Worm (Caenorhabditis elegans) whole organism, L4 larva: ENCODE results near the gene fipr-14.

Experiments used
- D1046.2 ChIP-seq: fragments of 200-800 bp; sonication (Bioruptor generic); IDR thresholded peaks from 2 replicates; pipeline ENCODE4 v1.3.6; 2022; ENCODE audit warnings: missing genetic modification characterization, missing compliant biosample characterization
- F10B5.3 ChIP-seq: sonication (generic microtip); optimal IDR thresholded peaks from 2 replicates; lab custom pipeline; 2016; ENCODE audit warnings: mild to moderate bottlenecking, missing genetic modification characterization, missing compliant biosample characterization
- F26F4.8 ChIP-seq: fragments of 200-800 bp; sonication (Bioruptor generic); conservative IDR thresholded peaks from 2 replicates; pipeline ENCODE4 v1.3.6; 2022; ENCODE audit warnings: missing genetic modification characterization, missing compliant biosample characterization
- F44E2.7 ChIP-seq: fragments of 200-800 bp; sonication (Bioruptor generic); IDR thresholded peaks from 2 replicates; pipeline ENCODE4 v2.1.2; 2022; ENCODE audit warnings: missing genetic modification characterization, missing compliant biosample characterization
- T26A8.4 ChIP-seq: fragments of 200-800 bp; sonication (Bioruptor generic); IDR thresholded peaks from 2 replicates; pipeline ENCODE4 v1.3.6; 2022; ENCODE audit warnings: missing genetic modification characterization, missing compliant biosample characterization
- Y5F2A.4 ChIP-seq: fragments of 200-800 bp; sonication (Bioruptor generic); optimal IDR thresholded peaks from 2 replicates; lab custom pipeline; 2018; ENCODE audit warnings: mild to moderate bottlenecking, missing genetic modification characterization, missing compliant biosample characterization
- attf-4 ChIP-seq: sonication (generic microtip); optimal IDR thresholded peaks from 3 replicates; lab custom pipeline; 2017; ENCODE audit warnings: missing biosample characterization, missing genetic modification characterization
- ceh-28 ChIP-seq: fragments of 150-350 bp; optimal IDR thresholded peaks from 2 replicates; lab custom pipeline; 2014; ENCODE audit warnings: missing biosample characterization, missing genetic modification reagents, missing genetic modification characterization
- ceh-44 ChIP-seq: fragments of 200-800 bp; sonication (Bioruptor generic); IDR thresholded peaks from 2 replicates; pipeline ENCODE4 v1.3.6; 2022; ENCODE audit warnings: missing genetic modification reagents, missing genetic modification characterization, missing compliant biosample characterization
- ces-1 ChIP-seq: fragments of 150-350 bp; sonication (generic microtip); optimal IDR thresholded peaks from 4 replicates; lab custom pipeline; 2014; ENCODE audit warnings: missing biosample characterization, missing genetic modification reagents, missing genetic modification characterization
- daf-19 ChIP-seq: fragments of 200-800 bp; sonication (Bioruptor generic); conservative IDR thresholded peaks from 2 replicates; pipeline ENCODE4 v1.3.6; 2022; ENCODE audit warnings: missing genetic modification characterization, missing compliant biosample characterization
- dve-1 ChIP-seq: sonication (generic microtip); optimal IDR thresholded peaks from 2 replicates; lab custom pipeline; 2017; ENCODE audit warnings: antibody characterized with exemption, mild to moderate bottlenecking, missing genetic modification characterization, missing compliant biosample characterization; ENCODE audit not compliant: insufficient read depth
- egl-27 ChIP-seq: sonication (generic microtip); optimal IDR thresholded peaks from 3 replicates; lab custom pipeline; 2017; ENCODE audit warnings: missing biosample characterization, missing genetic modification reagents, missing genetic modification characterization
- egl-43 ChIP-seq: fragments of 200-800 bp; sonication (Bioruptor generic); IDR thresholded peaks from 2 replicates; pipeline ENCODE4 v1.3.6; 2022; ENCODE audit warnings: missing genetic modification reagents, missing genetic modification characterization, missing compliant biosample characterization
- fos-1 ChIP-seq: fragments of 150-350 bp; optimal IDR thresholded peaks from 2 replicates; lab custom pipeline; 2014; ENCODE audit warnings: missing biosample characterization, missing genetic modification characterization
- hif-1 ChIP-seq, 2 experiments: sonication (generic microtip); optimal IDR thresholded peaks; 2 replicates each; lab custom pipeline; 2016 to 2017; ENCODE audit warnings: missing compliant biosample characterization in 2 of 2, missing genetic modification characterization in 2 of 2, missing genetic modification reagents in 2 of 2, missing genotype in 2 of 2, mild to moderate bottlenecking in 1 of 2
- hmg-1.1 ChIP-seq: fragments of 200-800 bp; sonication (Bioruptor generic); IDR thresholded peaks from 2 replicates; pipeline ENCODE4 v1.3.6; 2022; ENCODE audit warnings: missing genetic modification reagents, missing genetic modification characterization, missing compliant biosample characterization
- lin-13 ChIP-seq: fragments of 150-350 bp; optimal IDR thresholded peaks from 2 replicates; lab custom pipeline; 2014; ENCODE audit warnings: missing biosample characterization, missing genetic modification reagents, missing genetic modification characterization
- madf-5 ChIP-seq, 2 experiments: fragments of 200-800 bp; sonication (Bioruptor generic); IDR thresholded peaks; 2 replicates each; pipeline ENCODE4 v1.3.6; 2022; ENCODE audit warnings: missing compliant biosample characterization in 2 of 2, missing genetic modification characterization in 2 of 2
- mdl-1 ChIP-seq, 2 experiments: fragments of 150-350 bp in 1 of 2; sonication (generic microtip) in 1 of 2; optimal IDR thresholded peaks; 2 replicates each; lab custom pipeline; 2014 to 2017; ENCODE audit warnings: missing biosample characterization in 2 of 2, missing genetic modification characterization in 2 of 2
- nhr-10 ChIP-seq: fragments of 150-350 bp; optimal IDR thresholded peaks from 2 replicates; lab custom pipeline; 2014; ENCODE audit warnings: missing biosample characterization, missing genetic modification characterization
- nhr-11 ChIP-seq: fragments of 150-350 bp; optimal IDR thresholded peaks from 2 replicates; lab custom pipeline; 2014; ENCODE audit warnings: missing biosample characterization, missing genetic modification characterization
- nhr-237 ChIP-seq: sonication (generic microtip); optimal IDR thresholded peaks from 2 replicates; lab custom pipeline; 2017; ENCODE audit warnings: missing biosample characterization, missing genetic modification characterization
- nhr-25 ChIP-seq: sonication (generic microtip); optimal IDR thresholded peaks from 2 replicates; lab custom pipeline; 2017; ENCODE audit warnings: missing genetic modification characterization, mild to moderate bottlenecking, missing compliant biosample characterization, antibody characterized with exemption, moderate library complexity, borderline replicate concordance; ENCODE audit not compliant: insufficient read depth
- nhr-28 ChIP-seq: fragments of 150-350 bp; optimal IDR thresholded peaks from 2 replicates; lab custom pipeline; 2014; ENCODE audit warnings: missing biosample characterization, missing genetic modification characterization
- nhr-42 ChIP-seq: fragments of 200-800 bp; sonication (Bioruptor generic); IDR thresholded peaks from 2 replicates; pipeline ENCODE4 v1.3.6; 2022; ENCODE audit warnings: missing genetic modification characterization, missing compliant biosample characterization
- nhr-48 ChIP-seq: sonication (generic microtip); optimal IDR thresholded peaks from 2 replicates; lab custom pipeline; 2016; ENCODE audit warnings: mild to moderate bottlenecking, missing genetic modification characterization, missing compliant biosample characterization
- nhr-76 ChIP-seq: fragments of 150-350 bp; optimal IDR thresholded peaks from 2 replicates; lab custom pipeline; 2014; ENCODE audit warnings: missing biosample characterization, missing genetic modification characterization
- nhr-77 ChIP-seq: fragments of 150-350 bp; optimal IDR thresholded peaks from 2 replicates; lab custom pipeline; 2014; ENCODE audit warnings: missing biosample characterization, missing genetic modification characterization
- pqm-1 ChIP-seq: sonication (generic microtip); optimal IDR thresholded peaks from 2 replicates; lab custom pipeline; 2017; ENCODE audit warnings: missing biosample characterization, missing genetic modification characterization
- sdz-12 ChIP-seq: fragments of 200-800 bp; sonication (Bioruptor generic); optimal IDR thresholded peaks from 2 replicates; lab custom pipeline; 2018; ENCODE audit warnings: mild to moderate bottlenecking, missing genetic modification characterization, missing compliant biosample characterization
- set-16 ChIP-seq: fragments of 200-800 bp; sonication (Bioruptor generic); IDR thresholded peaks from 2 replicates; pipeline ENCODE4 v1.3.6; 2022; ENCODE audit warnings: missing genetic modification reagents, missing genetic modification characterization, missing compliant biosample characterization
- tag-97 ChIP-seq: fragments of 200-800 bp; sonication (Bioruptor generic); IDR thresholded peaks from 2 replicates; pipeline ENCODE4 v1.3.6; 2022; ENCODE audit warnings: missing genetic modification characterization, missing compliant biosample characterization
- tra-1 ChIP-seq: fragments of 200-800 bp; sonication (Bioruptor generic); IDR thresholded peaks from 2 replicates; pipeline ENCODE4 v1.3.6; 2022; ENCODE audit warnings: missing genetic modification reagents, missing genetic modification characterization, missing compliant biosample characterization
- unc-39 ChIP-seq: sonication (generic microtip); optimal IDR thresholded peaks from 2 replicates; lab custom pipeline; 2017; ENCODE audit warnings: missing biosample characterization, missing genetic modification characterization
- vab-7 ChIP-seq: fragments of 200-800 bp; sonication (Bioruptor generic); IDR thresholded peaks from 2 replicates; pipeline ENCODE4 v1.3.6; 2022; ENCODE audit warnings: missing genetic modification reagents, missing genetic modification characterization, missing compliant biosample characterization
- zfp-2 ChIP-seq: sonication (generic microtip); optimal IDR thresholded peaks from 2 replicates; lab custom pipeline; 2016; ENCODE audit warnings: mild to moderate bottlenecking, missing genetic modification characterization, missing compliant biosample characterization

fipr-14 gene

ce11 chrIV:10874527-10874926 is 2.4 kb upstream of the fipr-14 start, which contains the start of gene F13E9.12:
Gene F13E9.12, minus strand, starts transcription at chrIV:10874627.
- TF ChIP-seq attf-4 (tag; lab: Kevin White, UChicago) (no peak), F26F4.8 (GFP tag; lab: Robert Waterston, UW) (no peak), pqm-1 (no peak), sdz-12 (GFP tag; lab: Kevin White, UChicago) (no peak), vab-7 (GFP tag; lab: Robert Waterston, UW) (no peak), set-16 (no peak), tra-1 (GFP tag; lab: Robert Waterston, UW) (no peak), nhr-76 (tag; lab: Kevin White, UChicago) (no peak), D1046.2 (no peak), nhr-11 (tag; lab: Kevin White, UChicago) (no peak), Y5F2A.4 (GFP tag; lab: Kevin White, UChicago) (no peak), lin-13 (GFP tag; lab: Kevin White, UChicago) (no peak), nhr-28 (tag; lab: Kevin White, UChicago) (no peak), egl-43 (GFP tag; lab: Robert Waterston, UW) (no peak), nhr-237 (no peak), fos-1 (tag; lab: Kevin White, UChicago) (no peak), unc-39 (tag; lab: Kevin White, UChicago) (no peak)

- TF ChIP-seq D1046.2: no peak
- no peak for TF ChIP-seq nhr-25 (tag; lab: Kevin White, UChicago)
- TF ChIP-seq egl-27 (tag; lab: Kevin White, UChicago): no peak
- TF ChIP-seq madf-5 (GFP tag; IDR thresholded peaks at IDR 0.05; lab: Robert Waterston, UW): no peak
- no peak for TF ChIP-seq tag-97 (GFP tag; lab: Robert Waterston, UW)
- no peak for TF ChIP-seq nhr-10 (tag; lab: Kevin White, UChicago)
- no peak for TF ChIP-seq hif-1 (tag; optimal IDR thresholded peaks at IDR 0.05; lab: Kevin White, UChicago)
- no peak for TF ChIP-seq zfp-2 (tag; lab: Kevin White, UChicago)
- no peak for TF ChIP-seq mdl-1 (tag; optimal IDR thresholded peaks at IDR 0.05; lab: Kevin White, UChicago)
- no peak for TF ChIP-seq nhr-76 (tag; lab: Kevin White, UChicago)
- TF ChIP-seq T26A8.4 (GFP tag; lab: Robert Waterston, UW): no peak
- no peak for TF ChIP-seq ces-1 (GFP tag; lab: Kevin White, UChicago)
- TF ChIP-seq hmg-1.1 (GFP tag; lab: Robert Waterston, UW): no peak
- no peak for TF ChIP-seq nhr-48
- no peak for TF ChIP-seq nhr-28 (tag; lab: Kevin White, UChicago)
These were observed 2.6 kb downstream of the fipr-14 start, which contains the start of gene sdz-13 for ce11 chrIV:10879542-10879941. Gene sdz-13, minus strand, starts transcription at chrIV:10879642.

- TF ChIP-seq nhr-42 (no peak), F10B5.3 (tag; lab: Kevin White, UChicago) (no peak), unc-39 (tag; lab: Kevin White, UChicago) (no peak), F26F4.8 (GFP tag; lab: Robert Waterston, UW) (no peak), dve-1 (tag; lab: Kevin White, UChicago) (no peak), nhr-77 (tag; lab: Kevin White, UChicago) (no peak), tra-1 (GFP tag; lab: Robert Waterston, UW) (no peak), nhr-10 (tag; lab: Kevin White, UChicago) (no peak), F44E2.7 (GFP tag; lab: Robert Waterston, UW) (no peak), fos-1 (tag; lab: Kevin White, UChicago) (no peak), daf-19 (GFP tag; lab: Robert Waterston, UW) (no peak), ceh-44 (GFP tag; lab: Robert Waterston, UW) (no peak), ces-1 (GFP tag; lab: Kevin White, UChicago) (no peak), ceh-28 (tag; lab: Kevin White, UChicago) (no peak)
- TF ChIP-seq, all 104 proteins: peak for 0
These were observed 3.3 kb downstream of the fipr-14 start, which contains the start of gene fipr-15 for ce11 chrIV:10880264-10880663. Gene fipr-15, plus strand, starts transcription at chrIV:10880564.
